Fruit fly (Drosophila melanogaster) S2 (cell line): ENCODE data around the gene CG31515.

Experiments used
- CG8478 ChIP-seq: fragments of >200 bp; optimal IDR thresholded peaks from 2 replicates; lab custom pipeline; 2018
- CTCF ChIP-seq, 2 experiments: fragments of >200 bp; optimal IDR thresholded peaks; 2 replicates each; lab custom pipeline; 2018

Gene CG31515

dm6 chr3R:23341769-23342352 is 46.8 kb downstream of the CG31515 start:
- TF ChIP-seq CG8478 (lab: Kevin White, UChicago) (no peak), CTCF (optimal IDR thresholded peaks at IDR 0.05; lab: Kevin White, UChicago) (no peak)

- TF ChIP-seq CG8478 (lab: Kevin White, UChicago) = no peak
- no peak for TF ChIP-seq CTCF (optimal IDR thresholded peaks at IDR 0.05; lab: Kevin White, UChicago)
Measured at dm6 chr3R:23340621-23341020, 48.1 kb downstream of the CG31515 start.
